Worm (Caenorhabditis elegans) whole organism, L2 larva: Measurements from ENCODE around the gene ncs-3.

Experiments
- ama-1 ChIP-seq: fragments of 150-350 bp; optimal IDR thresholded peaks from 2 replicates; lab custom pipeline; 2018; ENCODE audit warnings: inconsistent platforms
- mdl-1 ChIP-seq, 2 experiments: fragments of 150-350 bp in 1 of 2; sonication (generic microtip) in 1 of 2; optimal IDR thresholded peaks; 2 replicates each; lab custom pipeline; 2017; ENCODE audit warnings: missing biosample characterization in 2 of 2, missing genetic modification characterization in 2 of 2
- skn-1 ChIP-seq: sonication (generic microtip); optimal IDR thresholded peaks from 2 replicates; lab custom pipeline; 2017; ENCODE audit warnings: missing biosample characterization, missing genetic modification characterization
- sma-3 ChIP-seq: sonication (generic microtip); optimal IDR thresholded peaks from 2 replicates; lab custom pipeline; 2016; ENCODE audit warnings: missing genetic modification reagents, missing genetic modification characterization, missing compliant biosample characterization
- sma-9 ChIP-seq, 2 experiments: fragments of 150-350 bp in 1 of 2; sonication (generic microtip) in 1 of 2; optimal IDR thresholded peaks; 2 replicates each; lab custom pipeline; 2014 to 2016; ENCODE audit warnings: missing genetic modification characterization in 2 of 2, mild to moderate bottlenecking in 1 of 2, missing biosample characterization in 1 of 2, missing compliant biosample characterization in 1 of 2, missing genetic modification reagents in 1 of 2, moderate library complexity in 1 of 2
- unc-39 ChIP-seq: fragments of 150-350 bp; optimal IDR thresholded peaks from 2 replicates; lab custom pipeline; 2014; ENCODE audit warnings: missing biosample characterization, missing genetic modification characterization
- unc-62 ChIP-seq: fragments of 150-350 bp; optimal IDR thresholded peaks from 2 replicates; lab custom pipeline; 2014; ENCODE audit warnings: missing biosample characterization, missing genetic modification reagents, missing genetic modification characterization
- zag-1 ChIP-seq: fragments of 150-350 bp; optimal IDR thresholded peaks from 2 replicates; lab custom pipeline; 2014; ENCODE audit warnings: missing biosample characterization, missing genetic modification characterization
- ztf-1 ChIP-seq: fragments of 200-800 bp; sonication (Bioruptor generic); conservative IDR thresholded peaks from 2 replicates; pipeline ENCODE4 v1.3.6; 2022; ENCODE audit warnings: missing genetic modification characterization, missing compliant biosample characterization
- ztf-11 ChIP-seq: sonication (generic microtip); optimal IDR thresholded peaks from 2 replicates; lab custom pipeline; 2017; ENCODE audit warnings: missing biosample characterization, missing genetic modification characterization

DNA sequence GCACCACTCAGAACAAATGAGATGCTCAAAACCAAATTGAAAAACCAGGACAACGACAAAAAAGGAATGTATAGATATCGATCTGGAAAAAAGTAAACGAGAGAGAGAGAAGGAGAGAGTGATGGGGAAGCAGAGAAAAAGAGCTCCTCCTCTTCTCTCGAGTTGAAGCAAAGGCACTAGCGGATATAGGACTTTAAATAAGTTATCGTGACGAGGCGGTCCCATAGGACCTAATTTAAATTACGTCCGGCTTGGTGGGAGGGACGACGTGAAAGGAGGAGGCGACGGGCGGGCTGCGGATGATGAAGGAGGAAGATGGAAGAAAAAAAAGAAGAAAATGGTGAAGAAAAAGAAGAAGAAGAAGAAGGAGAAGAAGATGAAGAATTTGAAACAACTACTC, 35.3 kb upstream of the ncs-3 start:
- TF ChIP-seq ztf-1 (GFP tag; lab: Robert Waterston, UW) (no peak), ama-1 (lab: Kevin White, UChicago) (no peak), ztf-11 (no peak), sma-3 (GFP tag; lab: Kevin White, UChicago) (no peak), sma-9 (GFP tag; optimal IDR thresholded peaks at IDR 0.05; lab: Kevin White, UChicago) (no peak), sma-9 (tag; optimal IDR thresholded peaks at IDR 0.05; lab: Kevin White, UChicago) (no peak), unc-39 (tag; lab: Kevin White, UChicago) (no peak), zag-1 (tag; lab: Kevin White, UChicago) (no peak), skn-1 (no peak), unc-62 (GFP tag; lab: Kevin White, UChicago) (no peak), mdl-1 (tag; optimal IDR thresholded peaks at IDR 0.05; lab: Kevin White, UChicago) (no peak)
